Worm (Caenorhabditis elegans) whole organism, midembryonic: ENCODE measurements around the gene srlf-13.

Experiments
- T22C8.4 ChIP-seq: fragments of 200-800 bp; sonication (Bioruptor generic); IDR thresholded peaks from 2 replicates; pipeline ENCODE4 v1.3.6; 2022; ENCODE audit warnings: missing genetic modification characterization, missing compliant biosample characterization
- cog-1 ChIP-seq: sonication (generic microtip); optimal IDR thresholded peaks from 2 replicates; lab custom pipeline; 2016; ENCODE audit warnings: missing genetic modification characterization, missing compliant biosample characterization
- flt-1 ChIP-seq: fragments of 200-800 bp; sonication (Bioruptor generic); IDR thresholded peaks from 2 replicates; pipeline ENCODE4 v1.3.6; 2022; ENCODE audit warnings: missing genetic modification characterization, missing compliant biosample characterization
- klf-2 ChIP-seq: fragments of 200-800 bp; sonication (Bioruptor generic); conservative IDR thresholded peaks from 2 replicates; pipeline ENCODE4 v1.3.6; 2022; ENCODE audit warnings: missing genetic modification reagents, missing genetic modification characterization, missing compliant biosample characterization
- med-1 ChIP-seq: sonication (generic microtip); optimal IDR thresholded peaks from 2 replicates; lab custom pipeline; 2017; ENCODE audit warnings: missing genetic modification characterization, mild to moderate bottlenecking, missing compliant biosample characterization, antibody characterized with exemption, missing genetic modification reagents; ENCODE audit not compliant: insufficient read depth
- ref-1 ChIP-seq: fragments of 200-800 bp; sonication (Bioruptor generic); conservative IDR thresholded peaks from 2 replicates; pipeline ENCODE4 v1.3.6; 2022; ENCODE audit warnings: missing genetic modification reagents, missing genetic modification characterization, missing compliant biosample characterization
- tab-1 ChIP-seq: fragments of 200-800 bp; sonication (Bioruptor generic); IDR thresholded peaks from 2 replicates; pipeline ENCODE4 v1.3.6; 2022; ENCODE audit warnings: missing genetic modification characterization, missing compliant biosample characterization
- ztf-23 ChIP-seq: fragments of 200-800 bp; sonication (Bioruptor generic); IDR thresholded peaks from 2 replicates; pipeline ENCODE4 v1.3.6; 2022; ENCODE audit warnings: missing genetic modification reagents, missing genetic modification characterization, missing compliant biosample characterization
- ztf-29 ChIP-seq: fragments of 200-800 bp; sonication (Bioruptor generic); IDR thresholded peaks from 2 replicates; pipeline ENCODE4 v1.3.6; 2022; ENCODE audit warnings: missing genetic modification reagents, missing genetic modification characterization, missing compliant biosample characterization

The srlf-13 gene

DNA sequence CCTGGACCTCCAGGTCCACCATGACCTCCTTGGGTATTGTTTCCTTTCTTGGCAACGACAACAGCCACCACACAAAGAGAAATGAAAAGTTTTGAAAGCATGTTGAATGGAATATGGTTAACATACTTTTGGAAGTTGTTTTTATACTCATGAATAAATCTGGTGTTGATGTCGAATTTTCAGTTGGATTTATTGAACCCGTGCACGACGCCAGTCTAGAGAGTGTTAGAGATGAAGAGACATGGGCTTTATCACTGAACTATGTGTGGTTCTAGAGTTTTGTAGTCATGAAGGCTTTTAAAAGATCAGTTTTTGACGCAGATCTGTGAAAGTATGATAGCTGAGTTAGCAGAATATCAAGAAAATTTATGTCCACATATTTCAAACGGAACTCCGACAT, 2.2 kb downstream of the srlf-13 start, which contains the start of gene srlf-14:
Gene srlf-14 (minus strand): TSS at position 101 of the 400 bp plus-strand sequence.
- no peak for TF ChIP-seq med-1 (GFP tag; lab: Kevin White, UChicago)
- TF ChIP-seq klf-2, result no peak
- TF ChIP-seq ref-1, result no peak

DNA sequence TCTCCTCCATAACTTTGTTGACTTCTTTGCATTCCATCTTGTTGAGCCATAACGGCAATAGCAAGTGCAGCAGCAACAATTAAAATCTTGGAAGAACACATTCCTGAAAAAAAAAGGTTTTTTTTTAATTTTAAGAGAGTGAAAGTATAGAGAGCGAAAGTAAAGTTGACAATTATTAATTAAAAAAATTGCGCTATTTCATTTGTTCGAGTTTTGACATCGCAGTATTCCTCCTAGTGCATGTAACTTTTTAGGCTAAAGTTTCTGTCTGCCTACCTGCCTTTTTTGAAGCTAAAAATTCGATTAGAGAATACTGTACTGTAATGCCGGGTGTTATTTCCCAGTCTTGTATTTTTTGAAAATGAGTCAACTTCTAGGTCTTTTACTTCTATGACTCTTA, 4.4 kb downstream of the srlf-13 start, which contains the start of gene srlf-12:
Gene srlf-12 (minus strand): TSS at position 101 of the 400 bp plus-strand sequence.
- no peak for TF ChIP-seq flt-1
- no peak for TF ChIP-seq klf-2
- no peak for TF ChIP-seq med-1 (GFP tag; lab: Kevin White, UChicago)
- TF ChIP-seq T22C8.4, result no peak
- TF ChIP-seq tab-1 (GFP tag; lab: Robert Waterston, UW), result no peak
- no peak for TF ChIP-seq ref-1
- no peak for TF ChIP-seq ztf-23 (GFP tag; lab: Robert Waterston, UW)
- TF ChIP-seq cog-1 (tag; lab: Kevin White, UChicago), result no peak
- no peak for TF ChIP-seq ztf-29

DNA sequence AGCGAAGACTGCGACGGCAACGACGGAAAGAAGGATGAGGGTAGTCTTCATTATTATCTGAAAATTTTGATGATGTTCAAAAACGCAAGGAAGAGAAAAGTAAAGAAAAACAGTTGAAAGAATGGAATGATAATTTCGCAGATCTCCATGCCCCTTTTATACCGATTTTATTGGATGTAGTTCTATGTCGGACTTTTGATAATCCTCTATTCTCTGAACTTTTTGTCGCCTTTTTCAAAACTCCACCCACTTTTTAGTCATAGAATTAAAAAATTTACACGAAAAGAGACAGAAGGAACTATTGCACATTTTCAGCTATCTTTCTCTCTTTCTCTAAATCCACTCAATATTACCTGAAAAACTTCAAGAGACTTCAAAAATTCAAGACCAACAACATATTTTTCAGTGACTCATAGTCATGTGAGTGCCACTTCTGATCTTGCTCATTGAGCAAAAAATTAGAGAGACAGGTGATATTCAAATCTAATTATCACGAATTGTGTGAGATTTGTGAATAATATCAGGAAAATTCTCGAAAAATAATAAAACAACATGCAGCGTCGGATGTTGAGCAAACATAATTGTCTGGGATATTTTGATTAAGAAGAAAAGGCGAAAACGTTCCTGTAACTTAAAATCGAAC, 6.5 kb downstream of the srlf-13 start, which contains the start of gene F13E9.15:
Gene F13E9.15 (minus strand): TSS at position 51 of the 643 bp plus-strand sequence.
- no peak for TF ChIP-seq med-1 (GFP tag; lab: Kevin White, UChicago)
- no peak for TF ChIP-seq tab-1 (GFP tag; lab: Robert Waterston, UW)
- TF ChIP-seq klf-2, result no peak
- no peak for TF ChIP-seq T22C8.4
- TF ChIP-seq ref-1, result no peak
- TF ChIP-seq ztf-23 (GFP tag; lab: Robert Waterston, UW), result no peak
- TF ChIP-seq flt-1, result no peak
- TF ChIP-seq ztf-29, result no peak
- TF ChIP-seq cog-1 (tag; lab: Kevin White, UChicago), result no peak

DNA sequence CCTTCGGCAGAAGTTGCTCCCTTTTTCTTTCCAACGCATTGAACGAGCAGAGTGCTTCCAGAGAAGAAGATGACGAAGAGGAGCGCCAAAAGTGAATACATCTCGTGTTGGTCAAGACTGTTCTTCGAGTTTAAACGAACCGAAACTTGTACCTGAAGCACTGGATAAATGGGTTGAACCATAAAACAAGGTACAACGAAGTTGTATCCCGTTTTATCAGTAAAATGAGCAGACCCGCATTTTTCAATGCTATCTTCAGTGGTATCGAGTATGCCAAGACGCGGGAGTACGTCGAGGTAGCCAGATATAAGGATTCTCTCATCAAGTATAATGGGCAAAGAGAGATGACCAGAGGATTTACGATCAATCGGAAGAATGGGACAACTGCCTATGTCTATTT, 9.1 kb downstream of the srlf-13 start, which contains the start of gene F13E9.16:
Gene F13E9.16 (minus strand): TSS at position 101 of the 400 bp plus-strand sequence.
- no peak for TF ChIP-seq med-1 (GFP tag; lab: Kevin White, UChicago)
- no peak for TF ChIP-seq klf-2
- no peak for TF ChIP-seq cog-1 (tag; lab: Kevin White, UChicago)
- no peak for TF ChIP-seq tab-1 (GFP tag; lab: Robert Waterston, UW)
- no peak for TF ChIP-seq ztf-23 (GFP tag; lab: Robert Waterston, UW)
- TF ChIP-seq flt-1, result no peak
- TF ChIP-seq T22C8.4, result no peak
- TF ChIP-seq ref-1, result no peak
- TF ChIP-seq ztf-29, result no peak

DNA sequence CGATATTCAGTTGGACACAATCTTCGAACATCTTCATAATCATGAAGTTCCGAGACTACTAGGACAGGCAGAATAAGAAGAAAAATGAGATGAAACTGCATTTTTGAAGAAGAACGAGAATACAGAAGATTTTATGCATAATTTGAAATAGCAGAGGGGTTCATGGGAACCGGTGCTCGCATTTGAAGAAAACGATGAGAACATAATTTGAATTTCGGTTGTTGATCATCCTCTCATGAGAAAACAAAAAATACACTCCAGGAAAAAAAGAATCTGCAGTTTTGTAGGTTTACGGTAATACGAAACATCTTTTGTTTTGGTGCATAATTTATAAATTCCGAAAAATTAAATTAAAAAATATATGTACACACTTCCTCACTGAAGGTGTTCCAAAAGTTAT, 10.5 kb downstream of the srlf-13 start, which contains the start of gene srlf-11:
Gene srlf-11 (minus strand): TSS at position 101 of the 400 bp plus-strand sequence.
- TF ChIP-seq med-1 (GFP tag; lab: Kevin White, UChicago), result no peak
- no peak for TF ChIP-seq flt-1
- TF ChIP-seq T22C8.4, result no peak
- no peak for TF ChIP-seq klf-2
- TF ChIP-seq cog-1 (tag; lab: Kevin White, UChicago), result no peak
- no peak for TF ChIP-seq ztf-29
- no peak for TF ChIP-seq ztf-23 (GFP tag; lab: Robert Waterston, UW)
- TF ChIP-seq tab-1 (GFP tag; lab: Robert Waterston, UW), result no peak

DNA sequence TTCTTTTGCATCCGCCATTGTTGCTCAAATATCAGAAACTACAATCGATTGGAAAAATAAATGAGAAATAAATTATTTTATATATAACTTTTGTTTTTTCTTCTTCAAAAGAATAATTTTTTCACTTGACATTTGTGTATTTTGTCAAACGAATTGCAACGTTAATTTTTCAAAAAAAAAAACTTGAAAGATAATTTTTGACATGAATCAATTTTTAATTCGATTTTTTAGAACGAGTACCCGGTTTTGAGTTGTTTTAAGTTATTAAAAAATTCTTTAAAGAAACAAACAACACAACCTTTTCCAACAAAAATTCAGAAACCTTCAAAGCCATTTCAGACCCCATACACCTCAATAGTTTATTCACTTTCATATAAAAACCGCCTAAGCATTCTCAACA, 12.1 kb downstream of the srlf-13 start, which contains the start of gene F13E9.5:
Gene F13E9.5 (minus strand): TSS at position 101 of the 400 bp plus-strand sequence.
- no peak for TF ChIP-seq ztf-29
- no peak for TF ChIP-seq T22C8.4
- TF ChIP-seq klf-2, result no peak
- no peak for TF ChIP-seq med-1 (GFP tag; lab: Kevin White, UChicago)
- TF ChIP-seq ref-1, result no peak

DNA sequence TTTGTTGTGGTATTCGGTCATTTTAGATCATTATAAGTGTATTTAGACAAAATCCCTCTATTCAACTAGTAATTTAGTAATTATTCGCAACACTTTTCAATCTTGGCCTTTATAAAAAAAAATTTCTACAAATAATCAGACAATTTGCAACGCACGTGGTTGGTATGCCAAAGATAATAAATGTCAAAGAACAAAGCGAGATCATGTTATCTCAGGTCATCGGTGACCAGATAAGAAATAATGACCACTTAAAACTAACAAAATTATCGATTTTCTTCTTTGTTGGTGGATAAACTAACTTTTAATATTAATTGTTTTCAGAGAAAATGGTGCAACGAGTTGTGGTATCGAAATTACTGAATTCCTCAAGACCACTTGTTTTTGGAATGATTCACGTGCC, 15.2 kb downstream of the srlf-13 start, which contains the start of gene F13E9.13:
Gene F13E9.13 (plus strand): TSS at position 317 of the 400 bp plus-strand sequence.
- TF ChIP-seq klf-2 (no peak), flt-1 (no peak), cog-1 (tag; lab: Kevin White, UChicago) (no peak), ztf-29 (no peak), T22C8.4 (no peak), ref-1 (no peak), ztf-23 (GFP tag; lab: Robert Waterston, UW) (no peak), tab-1 (GFP tag; lab: Robert Waterston, UW) (no peak), med-1 (GFP tag; lab: Kevin White, UChicago) (no peak)

DNA sequence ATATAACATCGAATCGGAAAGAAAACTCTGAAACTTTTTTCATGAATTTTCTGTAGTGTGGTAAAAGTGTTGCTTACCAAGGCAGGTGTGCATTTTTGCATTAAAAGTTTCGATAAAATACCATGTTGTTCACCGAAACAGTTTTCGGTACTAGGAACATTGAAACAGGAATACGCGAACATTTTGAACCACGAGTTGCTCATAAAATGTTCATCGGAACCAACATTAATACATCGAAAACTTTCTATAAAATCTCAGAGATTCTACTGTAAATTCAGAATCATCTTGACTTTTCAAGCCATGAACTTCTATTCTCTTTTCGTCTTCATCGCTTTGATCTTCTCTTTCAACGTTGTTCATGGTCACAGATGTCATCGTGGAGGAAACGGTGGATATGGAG, 16.1 kb downstream of the srlf-13 start, which contains the start of gene fipr-15:
Gene fipr-15 (plus strand): TSS at position 301 of the 400 bp plus-strand sequence.
- TF ChIP-seq ztf-23 (GFP tag; lab: Robert Waterston, UW), result no peak
- no peak for TF ChIP-seq flt-1

DNA sequence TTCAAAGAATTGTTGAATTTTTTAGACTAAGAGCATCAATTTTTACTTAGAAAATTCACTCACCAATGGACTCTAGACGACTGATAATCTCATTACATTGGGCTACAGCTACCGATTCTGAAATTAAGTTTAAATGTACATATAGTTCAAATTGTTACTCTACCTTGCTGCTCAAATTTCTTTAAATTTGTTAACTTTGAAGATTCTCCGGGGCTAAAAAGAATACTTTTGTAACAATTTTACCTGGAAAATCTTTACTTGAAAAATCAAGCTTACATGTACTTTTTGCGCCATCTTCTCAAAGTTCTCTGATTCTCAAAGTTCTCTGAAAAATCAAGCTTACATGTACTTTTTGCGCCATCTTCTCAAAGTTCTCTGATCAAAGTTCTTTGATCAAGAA, 16.9 kb downstream of the srlf-13 start, which contains the start of gene sdz-13:
Gene sdz-13 (minus strand): TSS at position 101 of the 400 bp plus-strand sequence.
- TF ChIP-seq ref-1 (no peak), cog-1 (tag; lab: Kevin White, UChicago) (no peak), flt-1 (no peak), klf-2 (no peak), T22C8.4 (no peak), tab-1 (GFP tag; lab: Robert Waterston, UW) (no peak), ztf-29 (no peak), ztf-23 (GFP tag; lab: Robert Waterston, UW) (no peak), med-1 (GFP tag; lab: Kevin White, UChicago) (no peak)

DNA sequence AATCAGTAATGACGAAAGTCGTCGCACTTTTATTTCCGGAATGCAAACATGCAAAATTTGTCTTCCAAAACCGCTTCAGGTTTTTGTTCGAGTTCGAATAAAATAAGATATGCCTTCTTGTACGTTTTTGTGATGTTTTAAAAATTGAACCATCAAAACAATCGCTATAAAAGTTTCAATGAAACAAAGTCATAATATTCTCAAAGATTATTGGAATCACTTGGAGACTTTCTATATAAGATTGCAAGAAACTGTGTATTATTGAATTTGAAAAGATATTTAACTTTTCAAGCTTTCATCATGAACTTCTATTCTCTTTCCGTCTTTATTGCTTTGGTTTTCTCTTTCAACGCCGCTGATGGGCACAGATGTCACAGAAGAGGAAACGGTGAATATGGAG, 19.6 kb downstream of the srlf-13 start, which contains the start of gene fipr-14:
Gene fipr-14 (plus strand): TSS at position 301 of the 400 bp plus-strand sequence.
- TF ChIP-seq tab-1 (GFP tag; lab: Robert Waterston, UW), result no peak
- TF ChIP-seq cog-1 (tag; lab: Kevin White, UChicago), result no peak
- no peak for TF ChIP-seq ztf-23 (GFP tag; lab: Robert Waterston, UW)
- no peak for TF ChIP-seq ref-1
- no peak for TF ChIP-seq ztf-29
- TF ChIP-seq flt-1, result no peak
- TF ChIP-seq med-1 (GFP tag; lab: Kevin White, UChicago), result no peak
- no peak for TF ChIP-seq klf-2
